Worm (Caenorhabditis elegans) whole organism, L4 larva: Measurements from ENCODE around the gene ZK822.10.

ENCODE experiments used
- D1046.2 ChIP-seq: fragments of 200-800 bp; sonication (Bioruptor generic); IDR thresholded peaks from 2 replicates; pipeline ENCODE4 v1.3.6; 2022; ENCODE audit warnings: missing genetic modification characterization, missing compliant biosample characterization
- F37D6.2 ChIP-seq: sonication (generic microtip); optimal IDR thresholded peaks from 2 replicates; lab custom pipeline; 2016; ENCODE audit warnings: mild to moderate bottlenecking, missing genetic modification characterization, missing compliant biosample characterization
- F49E8.2 ChIP-seq: sonication (generic microtip); optimal IDR thresholded peaks from 2 replicates; lab custom pipeline; 2016; ENCODE audit warnings: missing compliant biosample characterization, mild to moderate bottlenecking, missing genetic modification characterization, borderline replicate concordance
- Y48G9A.11 ChIP-seq: fragments of 200-800 bp; sonication (Bioruptor generic); IDR thresholded peaks from 2 replicates; pipeline ENCODE4 v1.3.6; 2022; ENCODE audit warnings: missing genetic modification reagents, missing genetic modification characterization, missing compliant biosample characterization
- Y5F2A.4 ChIP-seq: fragments of 200-800 bp; sonication (Bioruptor generic); optimal IDR thresholded peaks from 2 replicates; lab custom pipeline; 2018; ENCODE audit warnings: mild to moderate bottlenecking, missing genetic modification characterization, missing compliant biosample characterization
- ZK337.2 ChIP-seq: fragments of 200-800 bp; sonication (Bioruptor generic); IDR thresholded peaks from 2 replicates; pipeline ENCODE4 v1.3.6; 2022; ENCODE audit warnings: missing genetic modification reagents, missing genetic modification characterization, missing compliant biosample characterization
- ZK546.5 ChIP-seq, 2 experiments: sonication (generic microtip); optimal IDR thresholded peaks; 2 replicates each; lab custom pipeline; 2017; ENCODE audit warnings: missing biosample characterization in 2 of 2, missing genetic modification characterization in 2 of 2
- aha-1 ChIP-seq: fragments of 150-350 bp; peaks from one replicate; lab custom pipeline; 2014; ENCODE audit warnings: missing biosample characterization, missing genetic modification characterization
- aly-2 ChIP-seq: sonication (generic microtip); optimal IDR thresholded peaks from 2 replicates; lab custom pipeline; 2018; ENCODE audit warnings: missing biosample characterization, missing genetic modification characterization
- ama-1 ChIP-seq: fragments of 150-350 bp; optimal IDR thresholded peaks from 2 replicates; lab custom pipeline; 2014; ENCODE audit warnings: inconsistent platforms, mixed read lengths
- arid-1 ChIP-seq: fragments of 200-800 bp; sonication (Bioruptor generic); conservative IDR thresholded peaks from 2 replicates; pipeline ENCODE4 v1.3.6; 2022; ENCODE audit warnings: missing genetic modification reagents, missing genetic modification characterization, missing compliant biosample characterization
- attf-4 ChIP-seq: sonication (generic microtip); optimal IDR thresholded peaks from 3 replicates; lab custom pipeline; 2017; ENCODE audit warnings: missing biosample characterization, missing genetic modification characterization
- ceh-32 ChIP-seq: sonication (generic microtip); optimal IDR thresholded peaks from 2 replicates; lab custom pipeline; 2016; ENCODE audit warnings: mild to moderate bottlenecking, missing genetic modification characterization, missing compliant biosample characterization; ENCODE audit not compliant: poor library complexity
- ceh-44 ChIP-seq: fragments of 200-800 bp; sonication (Bioruptor generic); IDR thresholded peaks from 2 replicates; pipeline ENCODE4 v1.3.6; 2022; ENCODE audit warnings: missing genetic modification reagents, missing genetic modification characterization, missing compliant biosample characterization
- ceh-62 ChIP-seq: sonication (generic microtip); optimal IDR thresholded peaks from 2 replicates; lab custom pipeline; 2017; ENCODE audit warnings: missing biosample characterization, missing genetic modification characterization
- ces-1 ChIP-seq: fragments of 150-350 bp; sonication (generic microtip); optimal IDR thresholded peaks from 4 replicates; lab custom pipeline; 2014; ENCODE audit warnings: missing biosample characterization, missing genetic modification reagents, missing genetic modification characterization
- daf-16 ChIP-seq, 3 experiments: sonication (generic microtip); optimal IDR thresholded peaks; 2 replicates each; lab custom pipeline; 2016 to 2017; ENCODE audit warnings: missing genetic modification characterization in 3 of 3, missing genetic modification reagents in 3 of 3, mild to moderate bottlenecking in 2 of 3, missing compliant biosample characterization in 2 of 3, missing biosample characterization in 1 of 3, moderate library complexity in 1 of 3
- daf-8 ChIP-seq: fragments of 200-800 bp; sonication (Bioruptor generic); IDR thresholded peaks from 2 replicates; pipeline ENCODE4 v1.3.6; 2022; ENCODE audit warnings: missing genetic modification characterization, missing compliant biosample characterization
- dmd-8 ChIP-seq: fragments of 200-800 bp; sonication (Bioruptor generic); IDR thresholded peaks from 2 replicates; pipeline ENCODE4 v1.3.6; 2022; ENCODE audit warnings: missing genetic modification characterization, missing compliant biosample characterization
- dmd-9 ChIP-seq: fragments of 200-800 bp; sonication (Bioruptor generic); IDR thresholded peaks from 2 replicates; pipeline ENCODE4 v1.3.6; 2022; ENCODE audit warnings: missing genetic modification reagents, missing genetic modification characterization, missing compliant biosample characterization
- dve-1 ChIP-seq: sonication (generic microtip); optimal IDR thresholded peaks from 2 replicates; lab custom pipeline; 2017; ENCODE audit warnings: antibody characterized with exemption, mild to moderate bottlenecking, missing genetic modification characterization, missing compliant biosample characterization; ENCODE audit not compliant: insufficient read depth
- egl-27 ChIP-seq: sonication (generic microtip); optimal IDR thresholded peaks from 3 replicates; lab custom pipeline; 2017; ENCODE audit warnings: missing biosample characterization, missing genetic modification reagents, missing genetic modification characterization
- fkh-10 ChIP-seq: fragments of 150-350 bp; optimal IDR thresholded peaks from 2 replicates; lab custom pipeline; 2014; ENCODE audit warnings: missing biosample characterization, missing genetic modification reagents, missing genetic modification characterization
- hlh-11 ChIP-seq: fragments of 200-800 bp; sonication (Bioruptor generic); optimal IDR thresholded peaks from 2 replicates; lab custom pipeline; 2018; ENCODE audit warnings: mild to moderate bottlenecking, missing genetic modification characterization, missing compliant biosample characterization
- jun-1 ChIP-seq: fragments of 150-350 bp; optimal IDR thresholded peaks from 2 replicates; lab custom pipeline; 2014; ENCODE audit warnings: missing biosample characterization, missing genetic modification reagents, missing genetic modification characterization
- lin-13 ChIP-seq: fragments of 150-350 bp; optimal IDR thresholded peaks from 2 replicates; lab custom pipeline; 2014; ENCODE audit warnings: missing biosample characterization, missing genetic modification reagents, missing genetic modification characterization
- lin-38 ChIP-seq: fragments of 200-800 bp; sonication (Bioruptor generic); IDR thresholded peaks from 2 replicates; pipeline ENCODE4 v1.3.6; 2022; ENCODE audit warnings: missing genetic modification reagents, missing genetic modification characterization, missing compliant biosample characterization
- lsy-2 ChIP-seq, 2 experiments: fragments of 150-350 bp in 1 of 2; sonication (generic microtip) in 1 of 2; optimal IDR thresholded peaks; 2 replicates each; lab custom pipeline; 2014 to 2017; ENCODE audit warnings: missing biosample characterization in 2 of 2, missing genetic modification characterization in 2 of 2
- madf-5 ChIP-seq, 2 experiments: fragments of 200-800 bp; sonication (Bioruptor generic); IDR thresholded peaks; 2 replicates each; pipeline ENCODE4 v1.3.6; 2022; ENCODE audit warnings: missing compliant biosample characterization in 2 of 2, missing genetic modification characterization in 2 of 2
- madf-9 ChIP-seq: fragments of 200-800 bp; sonication (Bioruptor generic); conservative IDR thresholded peaks from 2 replicates; pipeline ENCODE4 v1.3.6; 2022; ENCODE audit warnings: missing genetic modification reagents, missing genetic modification characterization, missing compliant biosample characterization
- mdl-1 ChIP-seq, 2 experiments: fragments of 150-350 bp in 1 of 2; sonication (generic microtip) in 1 of 2; optimal IDR thresholded peaks; 2 replicates each; lab custom pipeline; 2014 to 2017; ENCODE audit warnings: missing biosample characterization in 2 of 2, missing genetic modification characterization in 2 of 2
- mep-1 ChIP-seq: fragments of 150-350 bp; sonication (generic microtip); optimal IDR thresholded peaks from 3 replicates; lab custom pipeline; 2014; ENCODE audit warnings: missing biosample characterization, missing genetic modification characterization
- mxl-2 ChIP-seq: fragments of 200-800 bp; sonication (Bioruptor generic); conservative IDR thresholded peaks from 2 replicates; pipeline ENCODE4 v1.3.6; 2022; ENCODE audit warnings: missing genetic modification reagents, missing genetic modification characterization, missing compliant biosample characterization
- mxl-3 ChIP-seq: fragments of 200-800 bp; sonication (Bioruptor generic); optimal IDR thresholded peaks from 2 replicates; lab custom pipeline; 2018; ENCODE audit warnings: mild to moderate bottlenecking, missing genetic modification characterization, missing compliant biosample characterization
- nhr-11 ChIP-seq: fragments of 150-350 bp; optimal IDR thresholded peaks from 2 replicates; lab custom pipeline; 2014; ENCODE audit warnings: missing biosample characterization, missing genetic modification characterization
- nhr-25 ChIP-seq: sonication (generic microtip); optimal IDR thresholded peaks from 2 replicates; lab custom pipeline; 2017; ENCODE audit warnings: missing genetic modification characterization, mild to moderate bottlenecking, missing compliant biosample characterization, antibody characterized with exemption, moderate library complexity, borderline replicate concordance; ENCODE audit not compliant: insufficient read depth
- nhr-28 ChIP-seq: fragments of 150-350 bp; optimal IDR thresholded peaks from 2 replicates; lab custom pipeline; 2014; ENCODE audit warnings: missing biosample characterization, missing genetic modification characterization
- nhr-42 ChIP-seq: fragments of 200-800 bp; sonication (Bioruptor generic); IDR thresholded peaks from 2 replicates; pipeline ENCODE4 v1.3.6; 2022; ENCODE audit warnings: missing genetic modification characterization, missing compliant biosample characterization
- nhr-48 ChIP-seq: sonication (generic microtip); optimal IDR thresholded peaks from 2 replicates; lab custom pipeline; 2016; ENCODE audit warnings: mild to moderate bottlenecking, missing genetic modification characterization, missing compliant biosample characterization
- nhr-76 ChIP-seq: fragments of 150-350 bp; optimal IDR thresholded peaks from 2 replicates; lab custom pipeline; 2014; ENCODE audit warnings: missing biosample characterization, missing genetic modification characterization
- rbr-2 ChIP-seq: sonication (generic microtip); optimal IDR thresholded peaks from 2 replicates; lab custom pipeline; 2016; ENCODE audit warnings: missing genotype, missing genetic modification characterization, missing compliant biosample characterization
- skn-1 ChIP-seq: fragments of 150-350 bp; optimal IDR thresholded peaks from 2 replicates; lab custom pipeline; 2014; ENCODE audit warnings: missing biosample characterization, missing genetic modification characterization
- snpc-1.2 ChIP-seq: fragments of 200-800 bp; sonication (Bioruptor generic); IDR thresholded peaks from 2 replicates; pipeline ENCODE4 v1.3.6; 2022; ENCODE audit warnings: missing genetic modification reagents, missing genetic modification characterization, missing compliant biosample characterization
- spr-3 ChIP-seq: fragments of 200-800 bp; sonication (Bioruptor generic); optimal IDR thresholded peaks from 2 replicates; lab custom pipeline; 2018; ENCODE audit warnings: mild to moderate bottlenecking, missing genetic modification characterization, missing compliant biosample characterization
- vab-7 ChIP-seq: fragments of 200-800 bp; sonication (Bioruptor generic); IDR thresholded peaks from 2 replicates; pipeline ENCODE4 v1.3.6; 2022; ENCODE audit warnings: missing genetic modification reagents, missing genetic modification characterization, missing compliant biosample characterization
- zag-1 ChIP-seq: fragments of 150-350 bp; optimal IDR thresholded peaks from 2 replicates; lab custom pipeline; 2014; ENCODE audit warnings: missing biosample characterization, missing genetic modification characterization
- zip-11 ChIP-seq: fragments of 200-800 bp; sonication (Bioruptor generic); IDR thresholded peaks from 2 replicates; pipeline ENCODE4 v1.3.6; 2022; ENCODE audit warnings: missing genetic modification characterization, missing compliant biosample characterization
- zip-2 ChIP-seq: fragments of 150-350 bp; optimal IDR thresholded peaks from 2 replicates; lab custom pipeline; 2014; ENCODE audit warnings: missing biosample characterization, missing genetic modification characterization
- ztf-11 ChIP-seq: fragments of 150-350 bp; optimal IDR thresholded peaks from 2 replicates; lab custom pipeline; 2014; ENCODE audit warnings: missing biosample characterization, missing genetic modification characterization
- ztf-7 ChIP-seq: fragments of 150-350 bp; optimal IDR thresholded peaks from 2 replicates; lab custom pipeline; 2014; ENCODE audit warnings: missing biosample characterization, missing genetic modification characterization

Gene ZK822.10

DNA sequence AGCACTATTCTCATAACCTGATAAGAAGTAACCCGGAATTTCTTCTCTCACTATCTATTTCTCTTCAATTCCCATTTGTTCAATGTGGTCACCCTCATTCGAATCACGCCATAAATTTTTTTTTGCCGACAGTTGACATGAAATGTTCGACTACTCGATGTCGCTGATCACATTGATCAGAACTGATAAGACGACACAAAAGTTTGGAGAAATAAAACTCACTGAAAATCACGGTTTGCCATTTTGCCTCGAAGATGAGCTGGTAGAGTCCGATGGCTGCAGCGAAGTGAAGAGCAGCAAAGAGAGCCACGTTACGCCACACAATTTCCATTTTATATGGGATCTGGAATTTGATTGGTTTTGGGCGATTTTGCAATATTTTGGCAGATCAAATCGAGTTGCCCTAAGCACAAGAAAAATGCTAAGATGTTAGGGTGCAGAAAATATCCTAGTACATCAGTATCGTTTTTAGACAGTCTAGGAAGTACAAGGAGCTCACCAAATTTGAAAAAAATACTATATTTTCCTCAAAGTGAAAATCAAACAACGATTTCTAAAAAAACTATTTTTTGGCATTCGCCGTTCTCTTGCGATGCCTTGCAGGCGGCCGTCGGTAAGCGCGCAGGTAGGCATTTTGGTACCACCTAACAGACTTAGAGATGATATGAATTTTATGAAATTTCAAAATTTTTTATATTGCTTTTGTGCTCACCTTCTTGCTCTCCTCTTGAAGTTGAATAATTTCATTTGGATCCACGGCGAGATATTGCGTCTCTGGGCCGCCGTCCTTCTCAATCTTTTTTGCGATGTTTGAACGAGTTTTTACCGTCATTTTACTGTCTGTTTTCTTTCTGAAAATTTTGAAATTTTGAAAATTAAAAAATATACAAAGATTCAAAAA, 1.9 kb upstream of the ZK822.10 start, which contains the start of gene fat-6 (continued):
- TF ChIP-seq aly-2 (tag; lab: Kevin White, UChicago), result no peak
- no peak for TF ChIP-seq F49E8.2 (tag; lab: Kevin White, UChicago)
- no peak for TF ChIP-seq madf-9
- no peak for TF ChIP-seq Y48G9A.11 (GFP tag; lab: Robert Waterston, UW)
- no peak for TF ChIP-seq zip-2 (tag; lab: Kevin White, UChicago)
- peak; percentile 44 for TF ChIP-seq mep-1 (tag; lab: Kevin White, UChicago)
- TF ChIP-seq F37D6.2 (tag; lab: Kevin White, UChicago), result no peak
- TF ChIP-seq vab-7, result no peak
- TF ChIP-seq mdl-1 (tag; optimal IDR thresholded peaks at IDR 0.05; lab: Kevin White, UChicago), result peak in 1 of 2 experiments; percentile 1
- TF ChIP-seq attf-4 (tag; lab: Kevin White, UChicago), result no peak
- peak; percentile 84 for TF ChIP-seq nhr-28 (tag; lab: Kevin White, UChicago)
- TF ChIP-seq nhr-42 (GFP tag; lab: Robert Waterston, UW), result no peak
- no peak for TF ChIP-seq lin-13 (GFP tag; lab: Kevin White, UChicago)
- TF ChIP-seq dmd-9 (GFP tag; lab: Robert Waterston, UW), result no peak
- no peak for TF ChIP-seq zip-11 (GFP tag; lab: Robert Waterston, UW)
- no peak for TF ChIP-seq spr-3 (GFP tag; lab: Kevin White, UChicago)
- TF ChIP-seq nhr-48 (tag; lab: Kevin White, UChicago), result peak; percentile 38
- no peak for TF ChIP-seq nhr-11 (tag; lab: Kevin White, UChicago)
- no peak for TF ChIP-seq zag-1 (tag; lab: Kevin White, UChicago)
- TF ChIP-seq mxl-2 (GFP tag; lab: Robert Waterston, UW), result no peak
- TF ChIP-seq skn-1 (tag; lab: Kevin White, UChicago), result no peak
- no peak for TF ChIP-seq jun-1 (tag; lab: Kevin White, UChicago)
- 0 out of 4 replicates have a peak, but pooled peaks of 1 of the 2 experiments have one; percentile 51 for TF ChIP-seq madf-5 (GFP tag; IDR thresholded peaks at IDR 0.05; lab: Robert Waterston, UW)
- peak in 1 of 2 experiments; percentile 18 for TF ChIP-seq lsy-2 (tag; optimal IDR thresholded peaks at IDR 0.05; lab: Kevin White, UChicago)
- TF ChIP-seq ZK337.2 (GFP tag; lab: Robert Waterston, UW), result peak; percentile 9; the same call in 1 of the 2 replicates
- no peak for TF ChIP-seq ZK546.5 (tag; optimal IDR thresholded peaks at IDR 0.05; lab: Kevin White, UChicago)
- TF ChIP-seq lin-38 (GFP tag; lab: Robert Waterston, UW), result peak; percentile 35
- no peak for TF ChIP-seq egl-27 (tag; lab: Kevin White, UChicago)
- no peak for TF ChIP-seq snpc-1.2 (GFP tag; lab: Robert Waterston, UW)
- no peak for TF ChIP-seq ceh-32 (tag; lab: Kevin White, UChicago)
- no peak for TF ChIP-seq daf-8 (GFP tag; lab: Robert Waterston, UW)
- TF ChIP-seq mxl-3 (GFP tag; lab: Kevin White, UChicago), result peak; percentile 16
- no peak for TF ChIP-seq ztf-11
- TF ChIP-seq ces-1, result no peak
- TF ChIP-seq ceh-62 (tag; lab: Kevin White, UChicago), result no peak
- no peak for TF ChIP-seq nhr-25
- peak; percentile 46 for TF ChIP-seq hlh-11 (tag; lab: Kevin White, UChicago)
- TF ChIP-seq rbr-2 (tag; lab: Kevin White, UChicago), result peak; percentile 11
- TF ChIP-seq dmd-8, result no peak
- TF ChIP-seq ama-1 (lab: Kevin White, UChicago), result no peak
- TF ChIP-seq Y5F2A.4, result no peak
- TF ChIP-seq D1046.2 (GFP tag; lab: Robert Waterston, UW), result 0 out of 2 replicates have a peak, but pooled peaks have one; percentile 14
- TF ChIP-seq nhr-76 (tag; lab: Kevin White, UChicago), result no peak
- TF ChIP-seq aha-1, result peak; percentile 66
- no peak for TF ChIP-seq arid-1
- peak; percentile 55 for TF ChIP-seq dve-1 (tag; lab: Kevin White, UChicago)
- no peak for TF ChIP-seq daf-16 (GFP tag; optimal IDR thresholded peaks at IDR 0.05; lab: Kevin White, UChicago)
- peak; percentile 58 for TF ChIP-seq daf-16 (tag; optimal IDR thresholded peaks at IDR 0.05; lab: Kevin White, UChicago)
- no peak for TF ChIP-seq fkh-10
- no peak for TF ChIP-seq ceh-44 (GFP tag; lab: Robert Waterston, UW)
- TF ChIP-seq ztf-7, result no peak
